Worm (Caenorhabditis elegans): ENCODE results near the gene lin-12.

Gene lin-12

DNA sequence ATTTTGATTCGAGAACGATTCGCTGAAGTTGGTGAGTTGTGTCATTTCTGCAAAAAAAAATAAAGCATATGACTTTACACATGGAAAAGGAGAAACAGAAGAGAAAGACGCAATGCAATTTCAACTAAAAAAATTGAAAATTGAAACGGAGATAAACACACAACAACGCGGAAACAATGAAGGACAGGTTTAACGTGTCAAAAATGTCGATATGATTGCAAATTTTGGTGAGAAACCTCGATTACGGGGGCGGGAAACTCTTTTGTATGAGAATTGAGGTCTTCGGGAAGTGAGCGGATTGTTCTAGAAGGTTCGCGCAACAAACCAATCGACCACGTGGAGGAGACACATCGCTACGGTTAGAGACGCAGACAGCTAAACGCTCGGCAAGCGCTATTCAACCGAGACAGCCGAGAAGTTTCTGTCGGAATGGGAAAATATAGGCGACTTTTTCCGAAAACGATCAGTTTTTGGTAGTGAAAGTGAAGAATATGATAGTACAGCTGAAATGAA is 17.5 kb downstream of the lin-12 start, which contains the start of gene R107.5 (continued):
- peak; percentile 98 for TF ChIP-seq ama-1 (optimal IDR thresholded peaks at IDR 0.05)
- TF ChIP-seq nhr-237 (tag; optimal IDR thresholded peaks at IDR 0.05): no peak
- TF ChIP-seq mab-5 (tag; optimal IDR thresholded peaks at IDR 0.05): no peak
- TF ChIP-seq nhr-10 (tag; optimal IDR thresholded peaks at IDR 0.05): peak; percentile 80
- no peak for TF ChIP-seq R02D3.7 (tag; optimal IDR thresholded peaks at IDR 0.05)
- no peak for TF ChIP-seq ZK546.5 (tag; optimal IDR thresholded peaks at IDR 0.05)
- TF ChIP-seq unc-62 (GFP tag; optimal IDR thresholded peaks at IDR 0.05): peak; percentile 73
- TF ChIP-seq Y55F3AM.14 (GFP tag; optimal IDR thresholded peaks at IDR 0.05): peak; percentile 95
- TF ChIP-seq nhr-129 (tag; optimal IDR thresholded peaks at IDR 0.05): peak; percentile 95
- no peak for TF ChIP-seq dmd-4 (tag; optimal IDR thresholded peaks at IDR 0.05)
- peak; percentile 13 for TF ChIP-seq ceh-16 (tag; optimal IDR thresholded peaks at IDR 0.05)
- TF ChIP-seq snpc-4 (tag; optimal IDR thresholded peaks at IDR 0.05): peak; percentile 66
- TF ChIP-seq nhr-25 (tag; optimal IDR thresholded peaks at IDR 0.05): peak; percentile 96
- TF ChIP-seq ztf-1 (GFP tag; conservative IDR thresholded peaks at IDR 0.05): peak; percentile 97
- TF ChIP-seq lin-13 (GFP tag; optimal IDR thresholded peaks at IDR 0.05): peak; percentile 84
- peak; percentile 88 to 96 for TF ChIP-seq mdl-1 (tag; optimal IDR thresholded peaks at IDR 0.05)
- peak; percentile 80 to 92 for TF ChIP-seq lsy-2 (tag; optimal IDR thresholded peaks at IDR 0.05)
- TF ChIP-seq nhr-12 (tag; optimal IDR thresholded peaks at IDR 0.05): peak; percentile 1
- TF ChIP-seq peb-1 (tag; optimal IDR thresholded peaks at IDR 0.05): no peak
- TF ChIP-seq C34F6.9 (tag; optimal IDR thresholded peaks at IDR 0.05): peak; percentile 97
- peak; percentile 91 for TF ChIP-seq fos-1 (tag; optimal IDR thresholded peaks at IDR 0.05)
- peak; percentile 98 for TF ChIP-seq crh-2 (tag; optimal IDR thresholded peaks at IDR 0.05)
- no peak for TF ChIP-seq ztf-11 (tag; optimal IDR thresholded peaks at IDR 0.05)

DNA sequence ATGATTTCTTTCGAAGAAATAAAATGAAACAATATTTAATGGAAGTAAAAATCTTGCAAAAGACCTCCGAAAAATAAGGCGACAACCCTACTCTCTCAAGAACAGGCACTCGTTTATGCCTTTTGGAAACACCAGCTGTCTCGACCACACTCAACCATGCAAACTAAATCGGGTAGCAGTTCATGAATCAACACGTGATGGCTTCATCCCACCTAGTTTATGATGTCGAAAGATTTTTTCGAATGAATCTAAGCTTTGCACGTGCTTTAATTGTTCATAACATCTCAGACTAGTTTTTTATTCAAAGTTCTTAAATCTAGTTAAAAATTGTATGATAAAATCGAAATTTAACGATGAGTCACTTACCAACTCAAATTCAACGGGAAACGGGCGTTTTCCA is 18.0 kb downstream of the lin-12 start:
- TF ChIP-seq unc-39 (tag; optimal IDR thresholded peaks at IDR 0.05) (no peak), nhr-237 (tag; optimal IDR thresholded peaks at IDR 0.05) (no peak), ama-1 (optimal IDR thresholded peaks at IDR 0.05) (peak; percentile 77), nhr-23 (tag; optimal IDR thresholded peaks at IDR 0.05) (no peak), nhr-77 (tag; optimal IDR thresholded peaks at IDR 0.05) (no peak), nhr-25 (tag; optimal IDR thresholded peaks at IDR 0.05) (peak; percentile 7)

DNA sequence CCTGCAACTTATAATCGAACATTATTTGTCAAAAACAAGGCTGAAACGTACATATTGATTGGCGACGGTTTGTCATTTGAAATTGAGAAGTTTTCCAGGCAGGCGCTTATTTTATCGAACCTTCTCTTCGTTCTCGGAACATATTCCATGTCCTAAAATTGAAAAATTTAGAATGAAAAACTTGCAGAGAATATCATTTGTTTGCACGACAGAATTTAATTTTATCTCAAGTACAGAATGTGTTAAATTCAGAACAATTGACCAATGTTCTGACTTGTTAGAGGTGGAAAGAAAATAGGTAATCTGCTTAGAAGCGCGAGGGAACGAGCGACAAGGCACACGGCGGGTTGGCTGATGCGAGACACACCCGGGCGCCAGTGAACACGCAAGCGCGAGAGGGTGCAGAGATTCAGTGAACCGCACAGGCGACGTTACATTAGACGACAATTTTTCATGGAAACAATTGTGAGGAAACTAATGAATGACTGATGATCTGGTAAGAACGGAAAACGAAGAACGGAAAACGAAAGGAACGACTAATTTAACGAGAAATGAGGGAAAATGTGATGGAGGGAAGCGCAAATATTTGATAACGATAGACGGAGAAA is 18.8 kb downstream of the lin-12 start:
- TF ChIP-seq F13H6.1 (tag; optimal IDR thresholded peaks at IDR 0.05) (peak; percentile 37), lin-13 (GFP tag; optimal IDR thresholded peaks at IDR 0.05) (no peak), lin-11 (tag; optimal IDR thresholded peaks at IDR 0.05) (peak; percentile 75), sma-9 (GFP tag; optimal IDR thresholded peaks at IDR 0.05) (peak; percentile 38), sma-9 (tag; optimal IDR thresholded peaks at IDR 0.05) (no peak), lsy-2 (tag; optimal IDR thresholded peaks at IDR 0.05) (peak in 1 of 2 experiments; percentile 47), snpc-4 (tag; optimal IDR thresholded peaks at IDR 0.05) (peak; percentile 22), Y55F3AM.14 (GFP tag; optimal IDR thresholded peaks at IDR 0.05) (no peak), ztf-4 (tag; optimal IDR thresholded peaks at IDR 0.05) (peak; percentile 69), unc-55 (GFP tag; optimal IDR thresholded peaks at IDR 0.05) (peak; percentile 54), zag-1 (tag; optimal IDR thresholded peaks at IDR 0.05) (peak; percentile 7), nhr-129 (tag; optimal IDR thresholded peaks at IDR 0.05) (peak; percentile 74), nhr-21 (tag; optimal IDR thresholded peaks at IDR 0.05) (no peak), gmeb-1 (tag; optimal IDR thresholded peaks at IDR 0.05) (peak; percentile 38), crh-2 (tag; optimal IDR thresholded peaks at IDR 0.05) (peak; percentile 56), ama-1 (optimal IDR thresholded peaks at IDR 0.05) (peak; percentile 85), nhr-77 (tag; optimal IDR thresholded peaks at IDR 0.05) (no peak), fos-1 (tag; optimal IDR thresholded peaks at IDR 0.05) (peak; percentile 38), mdl-1 (tag; optimal IDR thresholded peaks at IDR 0.05) (peak in 1 of 2 experiments; percentile 3), ZK546.5 (tag; optimal IDR thresholded peaks at IDR 0.05) (no peak)

DNA sequence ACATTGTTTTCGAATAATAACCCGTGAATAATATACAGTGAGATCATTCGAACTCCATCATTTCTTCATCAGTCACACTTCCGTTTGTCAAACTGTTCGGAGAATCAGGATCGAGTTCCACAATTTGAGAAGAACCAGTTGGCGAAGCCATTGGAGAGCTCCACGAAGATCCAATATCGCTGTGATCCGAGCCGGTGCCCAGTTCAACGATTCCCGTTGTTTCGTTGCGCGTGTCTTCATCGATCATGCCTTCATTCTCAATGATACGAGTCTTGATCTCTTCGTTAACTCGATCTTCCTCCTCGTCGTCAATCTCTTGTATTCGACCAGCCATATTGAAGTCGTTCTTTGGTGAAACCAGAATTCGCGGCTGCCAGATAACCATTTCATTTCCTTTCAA is 19.6 kb downstream of the lin-12 start:
- TF ChIP-seq nhr-21 (tag; optimal IDR thresholded peaks at IDR 0.05): no peak
- no peak for TF ChIP-seq nhr-237 (tag; optimal IDR thresholded peaks at IDR 0.05)
- TF ChIP-seq nhr-11 (tag; optimal IDR thresholded peaks at IDR 0.05): no peak
- TF ChIP-seq ztf-11 (tag; optimal IDR thresholded peaks at IDR 0.05): no peak
- TF ChIP-seq mbf-1 (tag; optimal IDR thresholded peaks at IDR 0.05): no peak
- no peak for TF ChIP-seq F13H6.1 (tag; optimal IDR thresholded peaks at IDR 0.05)
